Fruit fly (Drosophila melanogaster): Measurements from ENCODE around the gene LPCAT.

LPCAT gene

DNA sequence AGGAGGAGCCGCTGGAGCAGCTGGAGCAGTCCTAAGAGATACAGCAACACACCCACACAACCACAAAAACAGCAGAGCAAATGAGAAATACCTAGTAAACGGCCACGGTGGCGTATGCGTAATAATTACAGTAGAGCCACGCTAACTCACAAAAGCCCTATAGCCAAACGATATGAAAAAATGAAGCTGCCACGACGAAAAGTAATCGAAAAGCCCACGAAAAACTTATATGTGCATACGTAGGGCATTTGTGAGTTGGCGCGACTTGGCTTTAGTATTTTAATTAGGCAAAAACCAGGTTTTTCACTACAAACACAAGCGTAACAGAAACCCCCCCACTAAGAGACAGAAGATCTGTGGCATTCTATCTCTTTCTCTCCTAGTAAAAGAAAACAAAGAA is 8.1 kb upstream of the LPCAT start:
- no peak for TF ChIP-seq CG17801 (GFP tag; optimal IDR thresholded peaks at IDR 0.05; ENCODE audit: partially characterized antibody)

DNA sequence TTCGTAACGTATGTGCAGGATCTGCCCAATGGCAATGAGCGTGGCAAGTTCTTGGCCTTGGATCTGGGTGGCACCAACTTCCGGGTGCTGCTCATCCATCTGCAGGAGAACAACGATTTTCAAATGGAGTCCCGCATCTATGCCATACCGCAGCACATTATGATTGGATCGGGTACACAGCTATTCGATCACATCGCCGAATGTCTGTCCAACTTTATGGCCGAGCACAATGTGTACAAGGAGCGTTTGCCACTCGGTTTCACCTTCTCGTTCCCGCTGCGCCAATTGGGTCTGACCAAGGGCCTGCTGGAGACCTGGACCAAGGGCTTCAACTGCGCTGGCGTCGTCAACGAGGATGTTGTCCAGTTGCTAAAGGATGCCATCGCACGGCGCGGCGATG is 6.8 kb upstream of the LPCAT start:
- no peak for TF ChIP-seq CG17801 (GFP tag; optimal IDR thresholded peaks at IDR 0.05; ENCODE audit: partially characterized antibody)

DNA sequence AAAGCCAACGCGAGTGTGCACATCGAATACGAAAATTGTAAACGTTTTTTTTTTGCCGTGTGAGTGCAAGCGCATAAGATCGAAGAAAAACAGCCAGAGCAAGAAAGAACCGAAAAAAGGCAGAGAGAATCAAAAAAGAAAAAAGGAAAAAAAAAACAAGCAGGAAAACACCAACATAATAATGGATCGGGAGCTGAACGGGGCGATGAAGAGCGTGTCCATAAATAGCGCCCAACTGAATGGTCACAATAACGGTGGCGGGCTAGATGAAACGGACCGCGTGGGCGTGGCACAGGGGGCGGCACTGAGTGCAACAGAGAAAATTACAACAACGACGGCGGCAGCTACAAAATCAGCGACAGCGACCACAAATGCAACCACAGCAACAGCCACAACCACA is 6.3 kb upstream of the LPCAT start:
- TF ChIP-seq CG17801 (GFP tag; optimal IDR thresholded peaks at IDR 0.05; ENCODE audit: partially characterized antibody), result no peak

DNA sequence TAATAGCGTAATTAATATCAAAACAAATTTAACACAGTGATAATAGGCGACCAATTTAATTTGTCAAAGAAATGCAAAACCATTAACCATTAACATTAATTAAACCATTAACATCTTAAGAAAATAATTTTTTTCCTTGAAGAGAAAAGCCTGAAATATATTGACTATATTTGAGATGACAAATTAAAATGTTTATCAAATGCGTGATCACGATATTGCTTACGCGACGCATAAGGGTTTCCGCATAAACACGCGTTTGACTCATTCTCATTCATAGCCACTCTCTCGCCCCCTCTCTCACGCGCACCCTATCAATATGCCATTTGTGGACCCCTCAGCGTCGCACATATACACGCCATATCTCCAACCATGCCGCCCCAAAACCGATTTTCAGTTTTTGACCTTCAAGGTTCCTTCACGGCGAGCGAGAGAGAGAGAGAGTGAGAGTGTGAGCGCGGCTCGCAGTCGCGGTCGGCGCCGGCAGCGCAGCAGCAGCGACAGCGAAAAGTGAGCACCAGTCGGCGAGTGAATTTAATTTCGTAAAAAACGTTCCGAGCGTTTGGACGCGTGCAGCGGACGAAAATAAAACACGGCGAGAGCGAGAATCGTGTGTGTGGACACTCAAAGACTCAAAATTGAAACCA is 5.7 kb upstream of the LPCAT start, which contains the start of gene Hex-A:
TSS of gene Hex-A (plus strand) at position 317 of the 644 bp plus-strand sequence.
- TF ChIP-seq CG17801 (GFP tag; optimal IDR thresholded peaks at IDR 0.05; ENCODE audit: partially characterized antibody), result peak; percentile 100

DNA sequence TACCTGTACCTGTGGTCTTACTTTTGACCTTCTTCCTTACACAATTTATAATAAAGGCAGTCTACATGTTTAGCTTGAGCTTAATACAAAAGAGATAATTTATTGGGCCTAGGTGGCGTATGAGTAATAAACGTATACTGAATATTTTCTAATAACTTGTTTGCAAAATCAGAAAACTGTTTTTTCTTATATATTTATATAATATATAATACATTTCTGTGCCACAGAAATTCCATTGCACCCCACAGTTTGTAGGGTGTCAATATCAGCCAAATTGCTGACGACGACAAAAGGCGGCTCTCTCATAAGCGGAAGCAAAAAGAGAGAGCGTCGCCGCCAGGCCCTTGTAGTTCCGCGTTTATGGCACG is 5.1 kb upstream of the LPCAT start:
- TF ChIP-seq CG17801 (GFP tag; optimal IDR thresholded peaks at IDR 0.05; ENCODE audit: partially characterized antibody), result no peak

DNA sequence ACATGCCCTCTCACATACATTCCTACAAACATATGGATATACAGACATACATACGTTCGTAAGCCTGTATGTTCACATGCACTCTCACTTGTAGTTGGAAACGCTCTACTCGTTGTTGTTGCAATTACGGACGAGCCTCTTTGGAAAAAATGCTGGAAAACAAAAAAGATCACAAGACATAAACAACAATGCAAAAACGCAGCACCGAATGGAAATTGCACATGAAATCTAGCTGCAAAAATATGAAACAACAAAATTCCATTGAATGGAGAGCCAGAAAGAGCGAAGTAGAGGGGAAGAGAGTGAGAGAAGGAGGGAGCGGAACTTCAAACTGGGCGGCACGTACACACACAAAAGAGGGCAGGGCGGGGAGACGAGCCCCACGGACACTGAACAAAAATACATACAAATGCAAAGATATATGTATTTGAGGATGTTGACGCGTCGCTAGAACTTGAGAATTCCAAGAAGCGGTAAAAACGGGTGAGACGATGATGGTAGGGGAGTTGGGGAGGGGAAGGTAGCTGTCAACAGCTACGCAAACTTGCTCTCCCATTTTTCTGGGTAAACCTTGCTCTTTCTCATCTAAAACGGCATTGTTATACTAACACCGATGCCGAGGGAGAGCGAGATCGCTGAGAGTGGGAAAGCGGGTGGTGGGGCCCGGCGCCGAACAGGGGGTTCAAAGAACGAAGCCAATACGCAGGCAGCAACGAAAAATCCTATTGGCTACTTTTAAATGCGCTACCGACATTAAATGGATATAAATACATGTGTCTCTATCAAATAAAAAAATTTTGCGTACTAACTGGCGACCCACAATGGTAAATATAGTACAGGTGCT is 4.5 kb upstream of the LPCAT start:
- no peak for TF ChIP-seq CG17801 (GFP tag; optimal IDR thresholded peaks at IDR 0.05; ENCODE audit: partially characterized antibody)

DNA sequence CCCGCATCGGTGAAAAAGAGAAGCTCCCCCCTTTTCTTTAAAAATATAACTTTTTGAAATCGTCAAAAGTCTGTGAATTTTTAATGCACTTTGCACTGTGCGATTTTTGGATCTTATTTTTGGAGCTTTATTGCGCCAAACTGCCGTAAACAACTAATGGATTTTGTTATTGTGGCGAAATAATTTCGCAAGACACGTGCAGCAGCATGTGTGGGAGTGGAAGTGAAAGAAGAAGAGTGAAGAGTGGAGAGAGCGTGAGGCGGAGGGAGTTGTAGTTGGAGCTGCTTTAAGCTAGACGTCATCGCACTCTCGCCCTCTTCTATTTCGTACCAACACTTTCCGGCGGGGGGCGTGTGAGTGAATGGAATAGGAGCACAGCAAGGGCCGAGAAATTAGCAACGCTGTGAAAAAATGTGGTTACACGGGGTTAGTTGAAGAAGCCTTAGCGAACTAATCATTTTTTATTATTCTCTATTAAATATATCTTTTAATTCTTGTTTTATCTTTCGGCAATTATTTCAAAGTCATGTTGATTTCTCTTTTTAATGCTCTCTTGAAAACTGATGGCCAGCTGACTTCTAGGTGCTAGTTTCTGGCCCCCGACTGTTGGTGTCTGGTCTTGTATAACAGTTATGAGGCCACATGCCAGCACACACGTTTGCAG is 3.8 kb upstream of the LPCAT start:
- TF ChIP-seq CG17801 (GFP tag; optimal IDR thresholded peaks at IDR 0.05; ENCODE audit: partially characterized antibody), result peak; percentile 96

DNA sequence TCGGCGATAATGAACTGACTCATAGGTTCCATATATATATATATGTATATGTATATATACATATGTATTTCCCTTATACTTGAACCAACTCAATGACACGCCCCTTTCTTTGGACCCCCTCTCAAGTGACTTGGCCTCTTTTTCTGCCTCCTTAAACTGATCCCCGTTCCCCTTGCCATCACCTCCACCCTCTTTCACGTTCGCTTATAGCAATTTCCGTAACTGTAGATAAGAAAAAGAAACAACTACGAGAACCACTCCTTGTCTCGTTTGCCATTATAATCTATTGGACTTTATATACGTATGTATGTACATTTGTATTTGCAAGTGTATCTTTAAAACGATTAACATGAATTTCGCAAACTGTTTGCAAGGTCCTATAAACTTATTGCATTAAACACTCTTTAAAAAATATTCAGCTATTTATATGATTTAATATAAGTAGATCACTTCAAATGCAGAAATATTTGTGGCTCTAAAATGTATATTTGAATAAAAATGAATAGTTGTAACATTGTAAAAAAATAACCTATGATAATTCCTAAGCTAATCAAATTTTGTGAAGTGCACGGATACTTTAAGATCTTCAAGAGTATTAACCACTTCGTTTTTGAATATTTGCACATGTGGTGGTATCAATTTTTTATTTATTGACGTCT is 3.0 kb upstream of the LPCAT start:
- TF ChIP-seq CG17801 (GFP tag; optimal IDR thresholded peaks at IDR 0.05; ENCODE audit: partially characterized antibody), result peak; percentile 33

DNA sequence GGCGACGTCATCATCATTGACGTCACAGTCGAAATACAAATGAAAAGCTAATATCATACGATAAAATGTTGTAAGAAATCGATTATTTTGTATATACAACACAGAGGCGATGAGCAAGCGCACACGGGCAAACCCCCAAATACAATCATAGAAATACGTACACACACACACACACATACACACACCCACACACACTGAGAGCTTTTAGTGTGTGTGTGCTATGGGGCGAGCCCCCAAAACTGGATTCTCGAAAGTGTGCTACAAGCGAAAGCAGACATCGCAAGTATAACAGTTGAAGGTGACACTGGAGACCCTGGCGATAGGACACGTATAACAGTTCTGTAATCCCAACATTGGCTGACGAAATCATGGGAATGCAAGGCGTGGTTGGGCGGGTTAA is 2.1 kb upstream of the LPCAT start:
- TF ChIP-seq CG17801 (GFP tag; optimal IDR thresholded peaks at IDR 0.05; ENCODE audit: partially characterized antibody), result no peak

DNA sequence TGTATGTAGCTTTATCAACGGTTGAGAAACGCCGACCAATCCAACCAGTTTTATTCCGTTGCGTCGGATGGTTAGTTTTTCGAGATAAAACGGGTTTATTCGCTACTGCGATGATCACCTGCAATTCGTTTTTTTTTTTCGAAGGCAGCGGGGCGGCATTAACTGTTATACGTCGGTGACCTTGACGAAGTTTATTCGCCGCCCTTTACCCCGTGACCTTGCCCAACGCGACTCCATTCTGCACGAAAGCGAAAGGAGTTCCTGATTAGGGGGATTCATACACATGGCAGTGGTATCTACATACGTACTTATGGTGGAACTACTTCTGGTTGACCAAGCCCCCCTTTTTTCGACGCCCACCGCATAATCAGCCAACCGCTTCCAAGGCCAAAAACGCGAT is 757 bp upstream of the LPCAT start:
- TF ChIP-seq CG17801 (GFP tag; optimal IDR thresholded peaks at IDR 0.05; ENCODE audit: partially characterized antibody), result no peak

DNA sequence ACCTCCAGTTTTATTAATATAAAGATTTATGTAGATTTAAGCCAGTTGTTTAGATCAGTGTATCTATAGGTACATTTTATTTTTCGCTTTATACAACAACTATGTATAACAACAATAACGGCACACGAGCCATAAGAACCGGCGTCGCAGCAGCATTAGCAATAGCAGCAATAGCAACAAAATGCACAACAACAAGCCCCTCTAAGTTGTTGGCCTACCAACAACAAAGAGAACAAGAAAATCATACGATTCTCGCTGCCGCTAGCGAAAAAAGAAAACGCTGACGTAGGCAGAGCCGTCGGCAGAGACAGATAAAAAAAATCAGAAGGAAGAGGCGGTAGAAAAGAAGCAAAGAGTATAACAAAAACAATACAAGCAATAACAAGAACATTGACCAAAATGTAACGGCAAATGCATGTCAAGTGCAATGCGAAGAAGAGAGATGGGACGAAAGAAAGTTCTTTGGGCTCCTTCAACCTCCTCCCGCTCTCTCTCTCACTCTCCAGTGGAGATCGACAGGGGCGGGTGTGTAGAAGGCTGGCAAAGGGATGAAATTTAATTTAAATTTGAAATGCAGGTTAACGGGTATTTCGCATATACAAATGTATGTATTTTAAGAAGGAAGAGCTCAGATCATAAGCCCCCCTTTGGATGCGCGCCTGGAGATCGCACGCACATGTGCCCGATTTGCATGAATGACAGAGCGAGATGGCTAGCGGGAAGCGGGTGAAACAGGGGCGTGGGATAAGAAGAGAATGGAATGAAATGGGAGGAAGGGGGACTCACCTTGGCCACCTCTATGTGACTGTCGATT is 884 bp downstream of the LPCAT start:
- TF ChIP-seq CG17801 (GFP tag; optimal IDR thresholded peaks at IDR 0.05; ENCODE audit: partially characterized antibody), result peak; percentile 95

DNA sequence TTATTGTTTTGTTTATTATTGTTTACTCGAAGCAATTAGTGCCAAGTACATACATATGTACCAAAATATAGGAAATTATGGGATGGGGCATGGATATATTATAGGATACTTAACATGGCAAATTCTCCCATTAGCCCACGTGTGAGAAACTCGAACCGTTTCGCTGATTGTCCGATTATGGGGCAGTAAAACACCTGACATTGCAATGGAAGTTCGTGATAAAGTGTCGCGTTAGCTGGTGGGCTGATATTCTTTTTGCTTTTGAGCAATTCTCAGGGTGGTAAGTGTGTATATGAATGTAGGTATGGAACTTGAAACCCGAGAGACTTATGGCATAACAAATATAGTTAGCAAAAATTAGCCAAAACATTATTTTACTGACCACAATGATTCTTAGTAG is 1.8 kb downstream of the LPCAT start:
- TF ChIP-seq CG17801 (GFP tag; optimal IDR thresholded peaks at IDR 0.05; ENCODE audit: partially characterized antibody), result no peak

DNA sequence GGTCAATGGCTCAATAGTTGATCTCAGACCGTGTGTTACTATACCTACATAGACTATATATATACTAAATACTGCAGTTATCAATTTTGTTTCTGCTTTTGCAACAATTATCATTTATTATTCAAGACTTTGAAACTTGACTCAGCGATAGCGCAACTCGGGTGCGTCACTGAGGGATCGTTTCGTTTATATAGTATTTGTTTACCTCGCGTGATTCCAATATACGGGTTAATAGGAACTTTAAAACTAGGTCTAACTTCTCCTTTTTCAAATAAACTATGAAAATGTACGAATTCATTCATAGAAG is 2.5 kb downstream of the LPCAT start:
- TF ChIP-seq CG17801 (GFP tag; optimal IDR thresholded peaks at IDR 0.05; ENCODE audit: partially characterized antibody), result no peak

DNA sequence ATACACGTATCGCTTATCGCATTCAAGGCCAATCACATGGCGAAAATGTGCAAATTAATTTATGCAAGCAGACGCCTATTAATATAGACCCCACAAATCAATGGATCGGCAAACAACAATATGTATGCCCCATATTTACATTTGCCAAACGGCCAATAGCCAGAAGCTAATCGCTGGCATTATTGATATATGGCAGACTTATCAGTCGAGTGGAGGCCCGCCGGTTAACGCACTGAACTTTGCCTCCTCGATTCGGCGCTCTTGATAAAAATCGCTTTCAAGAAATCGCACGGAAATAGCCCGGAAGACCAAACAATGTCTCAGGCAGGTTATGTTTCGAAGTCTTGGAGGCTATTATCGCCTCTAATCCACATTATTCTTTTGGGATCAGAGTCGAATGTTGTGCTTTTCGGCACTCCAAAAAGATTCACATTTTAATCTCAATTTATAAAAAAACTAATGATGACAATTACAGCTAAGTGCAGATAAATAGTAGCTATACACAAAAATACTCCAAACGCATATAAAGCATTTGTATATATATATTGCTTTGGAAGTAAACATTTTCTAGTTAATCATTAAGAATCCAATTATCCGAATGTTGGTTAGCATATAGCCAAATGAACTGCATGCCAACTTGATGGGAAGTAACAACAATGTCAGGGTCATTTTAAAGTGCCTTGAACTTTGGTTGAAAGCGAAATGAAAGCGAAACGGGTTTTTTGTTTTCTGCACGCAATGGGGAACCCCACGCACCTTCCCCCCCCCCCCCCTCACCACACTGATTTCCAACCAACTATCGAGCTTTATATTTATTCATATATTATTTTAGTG is 3.1 kb downstream of the LPCAT start:
- no peak for TF ChIP-seq CG17801 (GFP tag; optimal IDR thresholded peaks at IDR 0.05; ENCODE audit: partially characterized antibody)
